Worm (Caenorhabditis elegans): Measurements from ENCODE around the gene clec-36.

The clec-36 gene

ce11 chrV:16808168-16808567 is 40.2 kb downstream of the clec-36 start:
- TF ChIP-seq ama-1 (optimal IDR thresholded peaks at IDR 0.05), result no peak
- TF ChIP-seq sea-1 (GFP tag; conservative IDR thresholded peaks at IDR 0.05), result no peak
- TF ChIP-seq aly-1 (tag; optimal IDR thresholded peaks at IDR 0.05), result no peak
- no peak for TF ChIP-seq ceh-36 (tag; optimal IDR thresholded peaks at IDR 0.05)
- TF ChIP-seq tbx-37 (GFP tag; conservative IDR thresholded peaks at IDR 0.05), result no peak

ce11 chrV:16804795-16805194 is 43.6 kb downstream of the clec-36 start:
- TF ChIP-seq sea-1 (GFP tag; conservative IDR thresholded peaks at IDR 0.05) (no peak), hmg-4 (GFP tag; optimal IDR thresholded peaks at IDR 0.05) (no peak), ceh-36 (tag; optimal IDR thresholded peaks at IDR 0.05) (no peak), ceh-13 (GFP tag; optimal IDR thresholded peaks at IDR 0.05) (no peak), tbx-37 (GFP tag; conservative IDR thresholded peaks at IDR 0.05) (no peak), flt-1 (GFP tag; IDR thresholded peaks at IDR 0.05) (no peak), hmbx-1 (tag; optimal IDR thresholded peaks at IDR 0.05) (no peak), aly-1 (tag; optimal IDR thresholded peaks at IDR 0.05) (no peak), scrt-1 (GFP tag; IDR thresholded peaks at IDR 0.05) (no peak), ama-1 (optimal IDR thresholded peaks at IDR 0.05) (no peak), B0310.2 (tag; optimal IDR thresholded peaks at IDR 0.05) (no peak), tbx-11 (GFP tag; IDR thresholded peaks at IDR 0.05) (no peak), ets-7 (tag; optimal IDR thresholded peaks at IDR 0.05) (no peak), F13C5.2 (tag; optimal IDR thresholded peaks at IDR 0.05) (no peak), tra-4 (tag; optimal IDR thresholded peaks at IDR 0.05) (no peak)

- TF ChIP-seq tbx-11 (GFP tag; IDR thresholded peaks at IDR 0.05) (no peak), scrt-1 (GFP tag; IDR thresholded peaks at IDR 0.05) (no peak), tra-4 (tag; optimal IDR thresholded peaks at IDR 0.05) (no peak), hmbx-1 (tag; optimal IDR thresholded peaks at IDR 0.05) (no peak), aly-1 (tag; optimal IDR thresholded peaks at IDR 0.05) (no peak), ceh-13 (GFP tag; optimal IDR thresholded peaks at IDR 0.05) (no peak), hnd-1 (tag; optimal IDR thresholded peaks at IDR 0.05) (no peak), ceh-36 (tag; optimal IDR thresholded peaks at IDR 0.05) (no peak), ets-7 (tag; optimal IDR thresholded peaks at IDR 0.05) (no peak), pes-1 (GFP tag; IDR thresholded peaks at IDR 0.05) (no peak), sea-1 (GFP tag; conservative IDR thresholded peaks at IDR 0.05) (no peak), F13C5.2 (tag; optimal IDR thresholded peaks at IDR 0.05) (no peak), hmg-4 (GFP tag; optimal IDR thresholded peaks at IDR 0.05) (no peak), flt-1 (GFP tag; IDR thresholded peaks at IDR 0.05) (no peak), tbx-37 (GFP tag; conservative IDR thresholded peaks at IDR 0.05) (no peak), B0310.2 (tag; optimal IDR thresholded peaks at IDR 0.05) (no peak), ama-1 (optimal IDR thresholded peaks at IDR 0.05) (no peak)
These were observed 45.8 kb downstream of the clec-36 start, which contains the start of gene cand-1 for ce11 chrV:16802572-16802971. Gene cand-1 (plus strand): TSS chrV:16802872.

ce11 chrV:16800484-16800883 is 47.9 kb downstream of the clec-36 start:
- no peak for TF ChIP-seq flt-1 (GFP tag; IDR thresholded peaks at IDR 0.05)
- no peak for TF ChIP-seq ama-1 (optimal IDR thresholded peaks at IDR 0.05)
- TF ChIP-seq sea-1 (GFP tag; conservative IDR thresholded peaks at IDR 0.05), result no peak
- TF ChIP-seq ets-7 (tag; optimal IDR thresholded peaks at IDR 0.05), result no peak
- TF ChIP-seq hmbx-1 (tag; optimal IDR thresholded peaks at IDR 0.05), result no peak
- no peak for TF ChIP-seq F13C5.2 (tag; optimal IDR thresholded peaks at IDR 0.05)
- TF ChIP-seq aly-1 (tag; optimal IDR thresholded peaks at IDR 0.05), result no peak
- TF ChIP-seq hmg-4 (GFP tag; optimal IDR thresholded peaks at IDR 0.05), result no peak
- TF ChIP-seq tbx-37 (GFP tag; conservative IDR thresholded peaks at IDR 0.05), result no peak
- TF ChIP-seq B0310.2 (tag; optimal IDR thresholded peaks at IDR 0.05), result no peak
- no peak for TF ChIP-seq pes-1 (GFP tag; IDR thresholded peaks at IDR 0.05)
- TF ChIP-seq ceh-36 (tag; optimal IDR thresholded peaks at IDR 0.05), result no peak
- no peak for TF ChIP-seq hnd-1 (tag; optimal IDR thresholded peaks at IDR 0.05)
